Worm (Caenorhabditis elegans) whole organism, early embryonic: Measurements from ENCODE around the gene srj-5.

Source experiments
- B0310.2 ChIP-seq: sonication (generic microtip); optimal IDR thresholded peaks from 2 replicates; lab custom pipeline; 2016; ENCODE audit warnings: mild to moderate bottlenecking, missing genetic modification characterization, missing compliant biosample characterization
- ama-1 ChIP-seq: fragments of 150-350 bp; optimal IDR thresholded peaks from 2 replicates; lab custom pipeline; 2014
- flt-1 ChIP-seq: fragments of 200-800 bp; sonication (Bioruptor generic); IDR thresholded peaks from 2 replicates; pipeline ENCODE4 v1.3.6; 2022; ENCODE audit warnings: missing genetic modification characterization, missing compliant biosample characterization
- hmbx-1 ChIP-seq: sonication (generic microtip); optimal IDR thresholded peaks from 2 replicates; lab custom pipeline; 2016; ENCODE audit warnings: mild to moderate bottlenecking, missing genetic modification characterization, missing compliant biosample characterization
- pes-1 ChIP-seq: fragments of 200-800 bp; sonication (Bioruptor generic); IDR thresholded peaks from 2 replicates; pipeline ENCODE4 v1.3.6; 2022; ENCODE audit warnings: missing genetic modification reagents, missing genetic modification characterization, missing compliant biosample characterization
- scrt-1 ChIP-seq: fragments of 200-800 bp; sonication (Bioruptor generic); IDR thresholded peaks from 2 replicates; pipeline ENCODE4 v1.3.6; 2022; ENCODE audit warnings: missing genetic modification characterization, missing compliant biosample characterization
- sea-1 ChIP-seq: fragments of 200-800 bp; sonication (Bioruptor generic); conservative IDR thresholded peaks from 2 replicates; pipeline ENCODE4 v1.3.6; 2022; ENCODE audit warnings: missing genetic modification characterization, missing compliant biosample characterization
- tbx-11 ChIP-seq: fragments of 200-800 bp; sonication (Bioruptor generic); IDR thresholded peaks from 2 replicates; pipeline ENCODE4 v1.3.6; 2022; ENCODE audit warnings: missing genetic modification characterization, missing compliant biosample characterization
- tbx-37 ChIP-seq: fragments of 200-800 bp; sonication (Bioruptor generic); conservative IDR thresholded peaks from 2 replicates; pipeline ENCODE4 v1.3.6; 2022; ENCODE audit warnings: missing genetic modification reagents, missing genetic modification characterization, missing compliant biosample characterization

- TF ChIP-seq flt-1 (GFP tag; lab: Robert Waterston, UW), result no peak
- no peak for TF ChIP-seq tbx-11 (GFP tag; lab: Robert Waterston, UW)
- TF ChIP-seq sea-1, result no peak
- TF ChIP-seq pes-1, result no peak
- TF ChIP-seq ama-1 (lab: Kevin White, UChicago), result no peak
- no peak for TF ChIP-seq scrt-1
- TF ChIP-seq B0310.2 (tag; lab: Kevin White, UChicago), result no peak
- no peak for TF ChIP-seq hmbx-1 (tag; lab: Kevin White, UChicago)
- no peak for TF ChIP-seq tbx-37 (GFP tag; lab: Robert Waterston, UW)
These were observed 25.3 kb downstream of the srj-5 start, which contains the start of gene F48G7.8 for ce11 chrV:627585-627984.
